Worm (Caenorhabditis elegans): ENCODE results near the gene unc-47.

DNA sequence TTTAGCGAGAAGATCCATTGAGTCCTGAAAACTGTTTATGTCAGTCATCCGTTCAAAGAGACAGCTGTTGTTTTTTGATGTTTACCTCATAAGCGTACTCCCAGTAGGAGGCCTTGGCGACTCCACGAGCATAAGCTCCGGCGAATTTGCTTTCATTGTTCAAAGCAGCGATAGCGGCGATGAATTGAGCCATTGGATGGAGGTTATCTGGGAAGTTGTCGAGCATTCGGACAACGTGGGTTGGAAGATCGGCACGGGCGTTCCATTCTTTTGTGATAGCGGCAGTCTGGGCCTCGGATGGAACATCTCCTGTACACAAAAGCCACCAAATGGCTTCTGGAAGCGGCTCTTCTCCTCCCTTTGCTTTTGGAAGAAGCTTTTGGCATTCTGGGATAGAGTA lies 29.8 kb upstream of the unc-47 start:
- TF ChIP-seq T07F8.4 (tag; optimal IDR thresholded peaks at IDR 0.05), result no peak
- TF ChIP-seq F57C9.4 (tag; optimal IDR thresholded peaks at IDR 0.05), result no peak
- no peak for TF ChIP-seq egrh-3 (GFP tag; IDR thresholded peaks at IDR 0.05)
- no peak for TF ChIP-seq hlh-26 (GFP tag; conservative IDR thresholded peaks at IDR 0.05)
